Worm (Caenorhabditis elegans) whole organism, young adult: Measurements from ENCODE around the gene C37C3.2.

Source experiments
- B0035.1 ChIP-seq: sonication (generic microtip); optimal IDR thresholded peaks from 2 replicates; lab custom pipeline; 2016; ENCODE audit warnings: missing genetic modification characterization, mild to moderate bottlenecking, missing compliant biosample characterization, missing genotype, missing genetic modification reagents
- B0336.3 ChIP-seq: fragments of 200-800 bp; sonication (Bioruptor generic); IDR thresholded peaks from 2 replicates; pipeline ENCODE4 v1.3.6; 2022; ENCODE audit warnings: missing genetic modification characterization, missing compliant biosample characterization
- F39B2.1 ChIP-seq: fragments of 200-800 bp; sonication (Bioruptor generic); IDR thresholded peaks from 2 replicates; pipeline ENCODE4 v1.3.6; 2022; ENCODE audit warnings: missing genetic modification reagents, missing genetic modification characterization, missing compliant biosample characterization
- F55B11.4 ChIP-seq: sonication (generic microtip); optimal IDR thresholded peaks from 2 replicates; lab custom pipeline; 2016; ENCODE audit warnings: missing compliant biosample characterization, missing genetic modification characterization, borderline replicate concordance; ENCODE audit not compliant: insufficient read depth
- Y53G8AR.9 ChIP-seq: fragments of 200-800 bp; sonication (Bioruptor generic); conservative IDR thresholded peaks from 2 replicates; pipeline ENCODE4 v1.3.6; 2022; ENCODE audit warnings: missing genetic modification reagents, missing genetic modification characterization, missing compliant biosample characterization
- Y56A3A.18 ChIP-seq: fragments of 200-800 bp; sonication (Bioruptor generic); IDR thresholded peaks from 2 replicates; pipeline ENCODE4 v1.3.6; 2022; ENCODE audit warnings: missing genetic modification reagents, missing genetic modification characterization, missing compliant biosample characterization
- Y79H2A.3 ChIP-seq: fragments of 200-800 bp; sonication (Bioruptor generic); conservative IDR thresholded peaks from 2 replicates; pipeline ENCODE4 v1.3.6; 2022; ENCODE audit warnings: missing genetic modification reagents, missing genetic modification characterization, missing compliant biosample characterization
- Y95B8A.8 ChIP-seq: fragments of 200-800 bp; sonication (Bioruptor generic); IDR thresholded peaks from 2 replicates; pipeline ENCODE4 v1.3.6; 2022; ENCODE audit warnings: missing genetic modification reagents, missing genetic modification characterization, missing compliant biosample characterization
- ZK185.1 ChIP-seq: sonication (generic microtip); optimal IDR thresholded peaks from 2 replicates; lab custom pipeline; 2016; ENCODE audit warnings: mild to moderate bottlenecking, missing genetic modification characterization, missing compliant biosample characterization; ENCODE audit not compliant: poor library complexity, severe bottlenecking
- ama-1 ChIP-seq, 3 experiments: fragments of 150-350 bp in 1 of 3; sonication (generic microtip) in 2 of 3; optimal IDR thresholded peaks; 2 replicates each; lab custom pipeline; 2014 to 2018; ENCODE audit warnings: missing biosample characterization in 2 of 3, missing genetic modification characterization in 2 of 3, missing genetic modification reagents in 2 of 3
- ccch-3 ChIP-seq: fragments of 200-800 bp; sonication (Bioruptor generic); optimal IDR thresholded peaks from 2 replicates; lab custom pipeline; 2018; ENCODE audit warnings: mild to moderate bottlenecking, missing genetic modification characterization, missing compliant biosample characterization
- ceh-27 ChIP-seq: fragments of 200-800 bp; sonication (Bioruptor generic); optimal IDR thresholded peaks from 2 replicates; lab custom pipeline; 2018; ENCODE audit warnings: mild to moderate bottlenecking, missing genetic modification characterization, moderate library complexity, missing compliant biosample characterization
- ceh-79 ChIP-seq: sonication (generic microtip); optimal IDR thresholded peaks from 2 replicates; lab custom pipeline; 2017; ENCODE audit warnings: mild to moderate bottlenecking, missing genetic modification characterization, missing compliant biosample characterization
- dox-1 ChIP-seq: fragments of 200-800 bp; sonication (Bioruptor generic); IDR thresholded peaks from 2 replicates; pipeline ENCODE4 v1.3.6; 2022; ENCODE audit warnings: missing genetic modification reagents, missing genetic modification characterization, missing compliant biosample characterization
- ekl-4 ChIP-seq: fragments of 200-800 bp; sonication (Bioruptor generic); IDR thresholded peaks from 2 replicates; pipeline ENCODE4 v1.3.6; 2022; ENCODE audit warnings: missing genetic modification reagents, missing genetic modification characterization, missing compliant biosample characterization
- fkh-3 ChIP-seq: sonication (generic microtip); optimal IDR thresholded peaks from 2 replicates; lab custom pipeline; 2016; ENCODE audit warnings: mild to moderate bottlenecking, missing genetic modification characterization, missing compliant biosample characterization
- hlh-26 ChIP-seq: fragments of 200-800 bp; sonication (Bioruptor generic); conservative IDR thresholded peaks from 2 replicates; pipeline ENCODE4 v1.3.6; 2022; ENCODE audit warnings: missing genetic modification reagents, missing genetic modification characterization, missing compliant biosample characterization
- hmg-1.2 ChIP-seq: fragments of 200-800 bp; sonication (Bioruptor generic); IDR thresholded peaks from 2 replicates; pipeline ENCODE4 v1.3.6; 2022; ENCODE audit warnings: missing genetic modification reagents, missing genetic modification characterization, missing compliant biosample characterization
- lag-1 ChIP-seq: fragments of 200-800 bp; sonication (Bioruptor generic); IDR thresholded peaks from 2 replicates; pipeline ENCODE4 v1.3.6; 2022; ENCODE audit warnings: missing genetic modification reagents, missing genetic modification characterization, missing compliant biosample characterization
- lin-26 ChIP-seq: fragments of 200-800 bp; sonication (Bioruptor generic); IDR thresholded peaks from 2 replicates; pipeline ENCODE4 v1.3.6; 2022; ENCODE audit warnings: missing genetic modification reagents, missing genetic modification characterization, missing compliant biosample characterization
- lin-35 ChIP-seq, 3 experiments: fragments of 150-350 bp in 2 of 3; sonication (generic microtip) in 1 of 3; optimal IDR thresholded peaks; 2 replicates each; lab custom pipeline; 2014 to 2018; ENCODE audit warnings: missing biosample characterization in 3 of 3, missing genetic modification characterization in 3 of 3, missing genetic modification reagents in 3 of 3
- lin-40 ChIP-seq: sonication (generic microtip); optimal IDR thresholded peaks from 2 replicates; lab custom pipeline; 2016; ENCODE audit warnings: missing genetic modification characterization, mild to moderate bottlenecking, missing compliant biosample characterization, missing genotype, missing genetic modification reagents
- lsy-27 ChIP-seq: sonication (generic microtip); optimal IDR thresholded peaks from 2 replicates; lab custom pipeline; 2017; ENCODE audit warnings: missing genetic modification characterization, mild to moderate bottlenecking, missing compliant biosample characterization, antibody characterized with exemption, missing genotype, borderline replicate concordance; ENCODE audit not compliant: insufficient read depth
- madf-10 ChIP-seq: sonication (generic microtip); optimal IDR thresholded peaks from 2 replicates; lab custom pipeline; 2016; ENCODE audit warnings: mild to moderate bottlenecking, missing genetic modification characterization, missing compliant biosample characterization
- mel-28 ChIP-seq: sonication (generic microtip); optimal IDR thresholded peaks from 2 replicates; lab custom pipeline; 2016; ENCODE audit warnings: borderline replicate concordance, mild to moderate bottlenecking, missing genetic modification characterization, missing compliant biosample characterization
- mes-4 ChIP-seq: sonication (generic microtip); optimal IDR thresholded peaks from 2 replicates; lab custom pipeline; 2016; ENCODE audit warnings: missing genotype, missing genetic modification characterization, missing compliant biosample characterization
- nhr-120 ChIP-seq: fragments of 200-800 bp; sonication (Bioruptor generic); IDR thresholded peaks from 2 replicates; pipeline ENCODE4 v1.3.6; 2022; ENCODE audit warnings: missing genetic modification characterization, missing compliant biosample characterization
- nhr-27 ChIP-seq: fragments of 200-800 bp; sonication (Bioruptor generic); optimal IDR thresholded peaks from 2 replicates; lab custom pipeline; 2018; ENCODE audit warnings: mild to moderate bottlenecking, missing genetic modification characterization, moderate library complexity, missing compliant biosample characterization
- nhr-90 ChIP-seq: sonication (generic microtip); optimal IDR thresholded peaks from 2 replicates; lab custom pipeline; 2016; ENCODE audit warnings: missing genotype, mild to moderate bottlenecking, missing genetic modification characterization, missing compliant biosample characterization
- pha-4 ChIP-seq: fragments of 150-350 bp; sonication (generic microtip); optimal IDR thresholded peaks from 2 replicates; lab custom pipeline; 2014; ENCODE audit warnings: missing biosample characterization, missing genetic modification reagents, missing genetic modification characterization
- rec-8 ChIP-seq, 2 experiments: sonication (generic microtip); optimal IDR thresholded peaks; 2 replicates each; lab custom pipeline; 2016; ENCODE audit warnings: mild to moderate bottlenecking in 2 of 2, missing genetic modification characterization in 2 of 2, missing genetic modification reagents in 2 of 2, missing genotype in 2 of 2, missing biosample characterization in 1 of 2, missing compliant biosample characterization in 1 of 2, moderate library complexity in 1 of 2
- rpc-1 ChIP-seq, 2 experiments: fragments of 150-350 bp in 1 of 2; sonication (generic microtip) in 1 of 2; optimal IDR thresholded peaks; 2 replicates each; lab custom pipeline; 2014 to 2018; ENCODE audit warnings: missing biosample characterization in 1 of 2, missing genetic modification characterization in 1 of 2, missing genetic modification reagents in 1 of 2, missing genotype in 1 of 2
- sea-2 ChIP-seq: fragments of 200-800 bp; sonication (Bioruptor generic); IDR thresholded peaks from 2 replicates; pipeline ENCODE4 v1.3.6; 2022; ENCODE audit warnings: missing genetic modification characterization, missing compliant biosample characterization
- snpc-1.3 ChIP-seq: sonication (generic microtip); optimal IDR thresholded peaks from 2 replicates; lab custom pipeline; 2017; ENCODE audit warnings: missing genetic modification characterization, mild to moderate bottlenecking, missing compliant biosample characterization, antibody characterized with exemption, moderate library complexity, missing genotype, missing genetic modification reagents; ENCODE audit not compliant: insufficient read depth
- snpc-3.4 ChIP-seq: sonication (generic microtip); optimal IDR thresholded peaks from 2 replicates; lab custom pipeline; 2017; ENCODE audit warnings: missing genetic modification characterization, mild to moderate bottlenecking, missing compliant biosample characterization, antibody characterized with exemption, moderate library complexity, missing genotype, missing genetic modification reagents
- somi-1 ChIP-seq: fragments of 200-800 bp; sonication (Bioruptor generic); optimal IDR thresholded peaks from 2 replicates; lab custom pipeline; 2018; ENCODE audit warnings: mild to moderate bottlenecking, missing genetic modification characterization, missing compliant biosample characterization
- sptf-2 ChIP-seq: fragments of 200-800 bp; sonication (Bioruptor generic); optimal IDR thresholded peaks from 2 replicates; lab custom pipeline; 2018; ENCODE audit warnings: mild to moderate bottlenecking, missing genetic modification characterization, missing compliant biosample characterization
- ztf-22 ChIP-seq: fragments of 200-800 bp; sonication (Bioruptor generic); optimal IDR thresholded peaks from 2 replicates; lab custom pipeline; 2018; ENCODE audit warnings: mild to moderate bottlenecking, missing genetic modification characterization, moderate library complexity, missing compliant biosample characterization
- ztf-26 ChIP-seq: sonication (generic microtip); optimal IDR thresholded peaks from 2 replicates; lab custom pipeline; 2017; ENCODE audit warnings: missing genetic modification characterization, missing compliant biosample characterization
- ztf-28 ChIP-seq: fragments of 200-800 bp; sonication (Bioruptor generic); IDR thresholded peaks from 2 replicates; pipeline ENCODE4 v1.3.6; 2022; ENCODE audit warnings: missing genetic modification reagents, missing genetic modification characterization, missing compliant biosample characterization
- ztf-3 ChIP-seq: fragments of 200-800 bp; sonication (Bioruptor generic); optimal IDR thresholded peaks from 2 replicates; lab custom pipeline; 2018; ENCODE audit warnings: mild to moderate bottlenecking, missing genetic modification characterization, missing compliant biosample characterization
- ztf-6 ChIP-seq: fragments of 200-800 bp; sonication (Bioruptor generic); IDR thresholded peaks from 2 replicates; pipeline ENCODE4 v1.3.6; 2022; ENCODE audit warnings: missing genetic modification reagents, missing genetic modification characterization, missing compliant biosample characterization

Gene C37C3.2

DNA sequence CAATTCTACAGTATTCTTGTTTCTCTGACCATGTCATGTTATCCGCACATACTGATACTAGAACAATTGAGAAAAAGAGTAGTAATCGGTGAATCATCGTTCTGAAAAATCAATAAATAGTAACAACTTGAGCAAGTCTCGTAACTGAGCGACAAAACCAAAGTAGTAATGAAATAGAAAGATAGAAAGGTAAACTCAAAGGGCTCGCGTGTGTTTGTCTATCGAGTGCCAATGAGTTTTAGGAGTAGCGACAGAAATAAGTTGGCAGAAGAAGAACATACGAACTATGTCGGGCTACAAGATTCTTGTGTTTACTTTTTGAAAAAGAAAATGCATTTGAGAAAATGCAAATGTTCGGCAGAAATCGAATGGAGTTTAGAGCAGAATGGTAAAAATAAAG is 16.3 kb upstream of the C37C3.2 start, which contains the start of gene C37C3.12:
TSS of gene C37C3.12 (minus strand) at position 101 of the 400 bp plus-strand sequence.
- no peak for TF ChIP-seq rec-8 (tag; optimal IDR thresholded peaks at IDR 0.05; lab: Kevin White, UChicago)
- TF ChIP-seq Y56A3A.18 (GFP tag; lab: Robert Waterston, UW): no peak
- no peak for TF ChIP-seq lin-40 (tag; lab: Kevin White, UChicago)
- TF ChIP-seq pha-4 (tag; lab: Kevin White, UChicago): no peak
- TF ChIP-seq sptf-2 (GFP tag; lab: Kevin White, UChicago): no peak
- no peak for TF ChIP-seq ekl-4
- TF ChIP-seq ceh-79 (tag; lab: Kevin White, UChicago): no peak
- TF ChIP-seq lin-35 (GFP tag; optimal IDR thresholded peaks at IDR 0.05; lab: Kevin White, UChicago): no peak
- no peak for TF ChIP-seq lin-26 (GFP tag; lab: Robert Waterston, UW)
- TF ChIP-seq nhr-90 (tag; lab: Kevin White, UChicago): no peak

ce11 chrV:7842228-7842627 is 13.5 kb upstream of the C37C3.2 start, which contains the start of gene grd-8:
grd-8 (plus strand) TSS chrV:7842528.
- TF ChIP-seq ceh-79 (tag; lab: Kevin White, UChicago) (no peak), F39B2.1 (GFP tag; lab: Robert Waterston, UW) (no peak), mes-4 (tag; lab: Kevin White, UChicago) (no peak), snpc-3.4 (tag; lab: Kevin White, UChicago) (no peak), rpc-1 (optimal IDR thresholded peaks at IDR 0.05; lab: Kevin White, UChicago) (no peak), rpc-1 (tag; optimal IDR thresholded peaks at IDR 0.05; lab: Kevin White, UChicago) (no peak), mel-28 (no peak), ztf-3 (GFP tag; lab: Kevin White, UChicago) (no peak), nhr-27 (tag; lab: Kevin White, UChicago) (no peak), F55B11.4 (no peak), ccch-3 (no peak), B0336.3 (GFP tag; lab: Robert Waterston, UW) (no peak), Y53G8AR.9 (GFP tag; lab: Robert Waterston, UW) (no peak), ztf-28 (GFP tag; lab: Robert Waterston, UW) (no peak), Y95B8A.8 (no peak), nhr-120 (GFP tag; lab: Robert Waterston, UW) (no peak), ZK185.1 (tag; lab: Kevin White, UChicago) (no peak), hlh-26 (GFP tag; lab: Robert Waterston, UW) (no peak), lin-40 (tag; lab: Kevin White, UChicago) (no peak), ztf-26 (tag; lab: Kevin White, UChicago) (no peak), Y56A3A.18 (GFP tag; lab: Robert Waterston, UW) (no peak)

ce11 chrV:7847170-7847569 is 8.6 kb upstream of the C37C3.2 start, which contains the start of gene memo-1:
memo-1 (minus strand) TSS chrV:7847171.
- TF ChIP-seq ceh-27 (GFP tag; lab: Kevin White, UChicago): peak; percentile 26
- TF ChIP-seq lsy-27 (tag; lab: Kevin White, UChicago): no peak
- TF ChIP-seq hmg-1.2 (GFP tag; lab: Robert Waterston, UW): 0 out of 2 replicates have a peak, but pooled peaks have one; percentile 6
- no peak for TF ChIP-seq ztf-22 (GFP tag; lab: Kevin White, UChicago)
- TF ChIP-seq ama-1 (optimal IDR thresholded peaks at IDR 0.05; lab: Kevin White, UChicago): peak; percentile 84
- TF ChIP-seq ama-1 (GFP tag; optimal IDR thresholded peaks at IDR 0.05; lab: Kevin White, UChicago): no peak
- TF ChIP-seq, all 124 proteins: peak for 3

- TF ChIP-seq dox-1: no peak
- TF ChIP-seq ZK185.1 (tag; lab: Kevin White, UChicago): no peak
- no peak for TF ChIP-seq sptf-2 (GFP tag; lab: Kevin White, UChicago)
- no peak for TF ChIP-seq somi-1 (GFP tag; lab: Kevin White, UChicago)
- no peak for TF ChIP-seq ztf-6
- TF ChIP-seq lin-26 (GFP tag; lab: Robert Waterston, UW): no peak
- TF ChIP-seq Y79H2A.3 (GFP tag; lab: Robert Waterston, UW): no peak
- TF ChIP-seq B0035.1 (tag; lab: Kevin White, UChicago): no peak
- TF ChIP-seq fkh-3: no peak
- TF ChIP-seq sea-2 (GFP tag; lab: Robert Waterston, UW): no peak
- no peak for TF ChIP-seq madf-10
- TF ChIP-seq lag-1 (GFP tag; lab: Robert Waterston, UW): no peak
- no peak for TF ChIP-seq snpc-3.4 (tag; lab: Kevin White, UChicago)
- no peak for TF ChIP-seq snpc-1.3
Measured at ce11 chrV:7847687-7848086, 8.1 kb upstream of the C37C3.2 start.
